Worm (Caenorhabditis elegans) whole organism, mixed stage, embryonic: ENCODE data around the gene trpp-9.

Source experiments
- blmp-1 ChIP-seq: fragments of 150-350 bp; optimal IDR thresholded peaks from 2 replicates; lab custom pipeline; 2014; ENCODE audit warnings: missing biosample characterization, missing genetic modification characterization
- ceh-83 ChIP-seq: fragments of 200-800 bp; sonication (Bioruptor generic); optimal IDR thresholded peaks from 2 replicates; lab custom pipeline; 2018; ENCODE audit warnings: mild to moderate bottlenecking, missing genetic modification characterization, missing compliant biosample characterization
- ces-1 ChIP-seq: fragments of 150-350 bp; optimal IDR thresholded peaks from 2 replicates; lab custom pipeline; 2014; ENCODE audit warnings: missing biosample characterization, missing genetic modification reagents, missing genetic modification characterization
- cnd-1 ChIP-seq: fragments of 200-800 bp; sonication (Bioruptor generic); optimal IDR thresholded peaks from 2 replicates; lab custom pipeline; 2018; ENCODE audit warnings: mild to moderate bottlenecking, missing genetic modification characterization, missing compliant biosample characterization
- elt-1 ChIP-seq: sonication (generic microtip); optimal IDR thresholded peaks from 2 replicates; lab custom pipeline; 2017; ENCODE audit warnings: missing genetic modification characterization, mild to moderate bottlenecking, missing compliant biosample characterization, antibody characterized with exemption, moderate library complexity, borderline replicate concordance; ENCODE audit not compliant: insufficient read depth
- ham-2 ChIP-seq: fragments of 200-800 bp; sonication (Bioruptor generic); optimal IDR thresholded peaks from 2 replicates; lab custom pipeline; 2018; ENCODE audit warnings: mild to moderate bottlenecking, missing genetic modification characterization, missing compliant biosample characterization
- lsy-2 ChIP-seq: fragments of 150-350 bp; optimal IDR thresholded peaks from 2 replicates; lab custom pipeline; 2014; ENCODE audit warnings: missing biosample characterization, missing genetic modification characterization
- mep-1 ChIP-seq: fragments of 150-350 bp; optimal IDR thresholded peaks from 2 replicates; lab custom pipeline; 2017; ENCODE audit warnings: missing biosample characterization, missing genetic modification reagents, missing genetic modification characterization, inconsistent platforms
- nhr-12 ChIP-seq: fragments of 150-350 bp; optimal IDR thresholded peaks from 2 replicates; lab custom pipeline; 2014; ENCODE audit warnings: missing biosample characterization, missing genetic modification characterization
- nhr-28 ChIP-seq: fragments of 150-350 bp; optimal IDR thresholded peaks from 2 replicates; lab custom pipeline; 2014; ENCODE audit warnings: missing biosample characterization, missing genetic modification characterization
- sem-2 ChIP-seq: fragments of 200-800 bp; sonication (Bioruptor generic); optimal IDR thresholded peaks from 2 replicates; lab custom pipeline; 2018; ENCODE audit warnings: mild to moderate bottlenecking, missing genetic modification characterization, missing compliant biosample characterization
- sptf-1 ChIP-seq: sonication (generic microtip); optimal IDR thresholded peaks from 2 replicates; lab custom pipeline; 2017; ENCODE audit warnings: mild to moderate bottlenecking, missing genetic modification characterization, moderate library complexity, missing compliant biosample characterization
- zip-8 ChIP-seq: fragments of 150-350 bp; optimal IDR thresholded peaks from 2 replicates; lab custom pipeline; 2014; ENCODE audit warnings: missing biosample characterization, missing genetic modification characterization
- ztf-11 ChIP-seq: fragments of 150-350 bp; optimal IDR thresholded peaks from 2 replicates; lab custom pipeline; 2014; ENCODE audit warnings: missing biosample characterization, missing genetic modification characterization

DNA sequence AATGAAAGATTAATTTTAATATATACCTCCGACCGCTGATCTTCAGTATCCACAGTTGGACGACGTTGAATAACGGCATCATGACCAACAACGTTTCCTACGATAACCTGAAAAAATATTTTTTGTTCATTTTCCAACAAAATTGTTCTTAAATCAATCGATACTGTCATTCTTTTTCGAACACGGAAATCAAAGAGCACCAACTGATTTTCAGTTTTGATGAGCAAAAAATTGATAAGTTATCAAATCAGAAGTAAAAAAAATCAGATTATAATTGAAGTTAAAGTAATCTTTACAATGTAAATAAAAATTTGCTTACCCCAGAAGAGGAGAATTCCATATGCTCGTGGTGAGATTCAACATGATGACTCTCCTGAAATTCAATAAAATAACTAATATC lies 45.3 kb upstream of the trpp-9 start:
- no peak for TF ChIP-seq sem-2
- TF ChIP-seq nhr-12 (tag; lab: Kevin White, UChicago): no peak
- TF ChIP-seq mep-1: no peak
- no peak for TF ChIP-seq ceh-83
- TF ChIP-seq lsy-2 (tag; lab: Kevin White, UChicago): no peak
- no peak for TF ChIP-seq blmp-1
- no peak for TF ChIP-seq sptf-1
- TF ChIP-seq zip-8 (tag; lab: Kevin White, UChicago): no peak
- TF ChIP-seq elt-1 (tag; lab: Kevin White, UChicago): no peak
- TF ChIP-seq ces-1 (GFP tag; lab: Kevin White, UChicago): no peak
- TF ChIP-seq ham-2 (GFP tag; lab: Kevin White, UChicago): no peak
- TF ChIP-seq ztf-11: no peak
- TF ChIP-seq nhr-28: no peak
- no peak for TF ChIP-seq cnd-1 (tag; lab: Kevin White, UChicago)
